Fruit fly (Drosophila melanogaster): ENCODE results near the gene CG5478.

- TF ChIP-seq CG8478 (optimal IDR thresholded peaks at IDR 0.05), result no peak
- TF ChIP-seq CTCF (optimal IDR thresholded peaks at IDR 0.05), result no peak
These were observed 30.3 kb upstream of the CG5478 start, which contains the start of the genes CG4287 and CG5516 for dm6 chr3R:15963690-15964281.
